Fruit fly (Drosophila melanogaster): Measurements from ENCODE around the gene CG14143.

The CG14143 gene

DNA sequence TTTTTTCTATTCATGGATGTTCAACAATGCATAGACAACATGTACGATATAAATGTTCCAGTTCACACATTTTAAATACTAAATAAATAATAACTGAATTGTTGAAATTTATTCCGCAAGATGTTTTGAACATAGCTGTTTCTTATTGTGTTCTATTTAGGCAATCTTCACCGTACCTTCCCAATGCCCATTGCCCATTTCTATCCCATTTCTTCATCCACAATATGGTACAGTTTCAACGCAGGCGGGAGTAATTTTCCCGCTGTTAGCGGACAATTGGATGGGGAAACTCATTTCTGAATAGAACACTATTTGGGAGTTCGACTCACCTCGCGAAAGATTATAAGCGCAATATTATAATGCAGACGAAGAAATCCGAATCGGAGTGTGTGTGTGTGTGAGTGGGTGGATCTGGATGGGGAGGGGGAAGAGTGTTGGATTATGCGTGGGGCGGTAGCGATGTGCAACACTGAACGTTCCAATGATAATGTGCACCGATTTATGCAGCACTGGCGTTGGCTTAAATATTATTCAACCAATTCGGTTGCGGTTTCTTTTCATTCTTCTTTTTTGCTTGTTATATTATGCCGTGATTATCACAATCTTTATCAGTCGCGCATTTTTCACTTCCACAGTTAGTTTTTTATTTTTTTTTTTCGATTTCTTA lies 42.7 kb upstream of the CG14143 start (continued):
- no peak for TF ChIP-seq TFAM (GFP tag; optimal IDR thresholded peaks at IDR 0.05)
- TF ChIP-seq Hr78 (GFP tag; optimal IDR thresholded peaks at IDR 0.05), result no peak
- TF ChIP-seq sc (optimal IDR thresholded peaks at IDR 0.05), result no peak
- TF ChIP-seq sc (GFP tag; optimal IDR thresholded peaks at IDR 0.05), result no peak
- TF ChIP-seq Dad (GFP tag; optimal IDR thresholded peaks at IDR 0.05), result peak; percentile 58
- peak; percentile 68; the same call in 1 of the 2 replicates for TF ChIP-seq CG16779 (GFP tag; IDR thresholded peaks at IDR 0.05)
- TF ChIP-seq CG14014 (GFP tag; IDR thresholded peaks at IDR 0.05), result 0 out of 2 replicates have a peak, but pooled peaks have one; percentile 8
- TF ChIP-seq hkb (optimal IDR thresholded peaks at IDR 0.05), result no peak
- TF ChIP-seq hkb (GFP tag; IDR thresholded peaks at IDR 0.05), result 0 out of 2 replicates have a peak, but pooled peaks have one; percentile 11
- TF ChIP-seq vvl (GFP tag; IDR thresholded peaks at IDR 0.05), result peak; percentile 79
- TF ChIP-seq dmrt11E (tag; optimal IDR thresholded peaks at IDR 0.05), result peak; percentile 31
- no peak for TF ChIP-seq exex (tag; optimal IDR thresholded peaks at IDR 0.05)
- TF ChIP-seq CG8478 (optimal IDR thresholded peaks at IDR 0.05), result no peak
- TF ChIP-seq cwo (GFP tag; optimal IDR thresholded peaks at IDR 0.05), result peak; percentile 54
- peak; percentile 26 for TF ChIP-seq CG6254 (GFP tag; optimal IDR thresholded peaks at IDR 0.05)
- TF ChIP-seq pho (GFP tag; optimal IDR thresholded peaks at IDR 0.05), result peak; percentile 48
- no peak for TF ChIP-seq cas (GFP tag; IDR thresholded peaks at IDR 0.05)
- TF ChIP-seq Six4 (GFP tag; optimal IDR thresholded peaks at IDR 0.05), result peak; percentile 28
- TF ChIP-seq Nf-YC (tag; optimal IDR thresholded peaks at IDR 0.05), result peak; percentile 10
- TF ChIP-seq tx (GFP tag; optimal IDR thresholded peaks at IDR 0.05), result peak; percentile 25
- TF ChIP-seq CG12391 (tag; optimal IDR thresholded peaks at IDR 0.05), result peak; percentile 34
- TF ChIP-seq phol (tag; optimal IDR thresholded peaks at IDR 0.05), result no peak
- TF ChIP-seq Max (GFP tag; optimal IDR thresholded peaks at IDR 0.05), result peak; percentile 7
- no peak for TF ChIP-seq Hr3 (GFP tag; optimal IDR thresholded peaks at IDR 0.05)
- TF ChIP-seq Hr39 (optimal IDR thresholded peaks at IDR 0.05), result no peak
- peak; percentile 20 for TF ChIP-seq pb (GFP tag; optimal IDR thresholded peaks at IDR 0.05)
- 0 out of 2 replicates have a peak, but pooled peaks have one; percentile 9 for TF ChIP-seq stc (GFP tag; IDR thresholded peaks at IDR 0.05)
- TF ChIP-seq CG33213 (GFP tag; optimal IDR thresholded peaks at IDR 0.05), result peak; percentile 63
- TF ChIP-seq CG8944 (GFP tag; optimal IDR thresholded peaks at IDR 0.05), result peak; percentile 53
- TF ChIP-seq Ada2b (GFP tag; IDR thresholded peaks at IDR 0.05), result no peak
- TF ChIP-seq peb (GFP tag; IDR thresholded peaks at IDR 0.05), result 0 out of 2 replicates have a peak, but pooled peaks have one; percentile 20
- peak; percentile 80 for TF ChIP-seq CG3847 (GFP tag; IDR thresholded peaks at IDR 0.05)
- no peak for TF ChIP-seq jing (GFP tag; optimal IDR thresholded peaks at IDR 0.05)
- no peak for TF ChIP-seq Optix (GFP tag; IDR thresholded peaks at IDR 0.05)
- peak; percentile 27 for TF ChIP-seq CG6813 (GFP tag; optimal IDR thresholded peaks at IDR 0.05)
- TF ChIP-seq CG15479 (GFP tag; optimal IDR thresholded peaks at IDR 0.05), result no peak
- TF ChIP-seq mam (GFP tag; optimal IDR thresholded peaks at IDR 0.05), result peak; percentile 64
- no peak for TF ChIP-seq zen (tag; optimal IDR thresholded peaks at IDR 0.05)
- TF ChIP-seq CG33557 (GFP tag; optimal IDR thresholded peaks at IDR 0.05), result peak; percentile 22
- TF ChIP-seq nom (GFP tag; optimal IDR thresholded peaks at IDR 0.05), result peak; percentile 59
- no peak for TF ChIP-seq CG15011 (GFP tag; optimal IDR thresholded peaks at IDR 0.05)
- no peak for TF ChIP-seq CG7745 (tag; optimal IDR thresholded peaks at IDR 0.05)
- TF ChIP-seq Antp (GFP tag; optimal IDR thresholded peaks at IDR 0.05), result peak; percentile 63
- TF ChIP-seq CG2202 (tag; optimal IDR thresholded peaks at IDR 0.05), result no peak
- TF ChIP-seq dan (GFP tag; IDR thresholded peaks at IDR 0.05), result no peak
- peak; percentile 34 for TF ChIP-seq fu2 (GFP tag; optimal IDR thresholded peaks at IDR 0.05)
- peak; percentile 37 for TF ChIP-seq CG16815 (GFP tag; optimal IDR thresholded peaks at IDR 0.05)
- TF ChIP-seq CG9876 (GFP tag; optimal IDR thresholded peaks at IDR 0.05), result peak; percentile 59
- no peak for TF ChIP-seq CG7372 (GFP tag; IDR thresholded peaks at IDR 0.05)
- no peak for TF ChIP-seq tio (GFP tag; optimal IDR thresholded peaks at IDR 0.05)
- TF ChIP-seq Adf1 (GFP tag; IDR thresholded peaks at IDR 0.05), result no peak

Data from whole organism, embryonic.